Worm (Caenorhabditis elegans): ENCODE results near the gene F36F12.2.
"Not testable (repeated sequence)": the region's sequence is repeated elsewhere in the genome, so short reads cannot be mapped to it uniquely, and the experiment has no call there.

DNA sequence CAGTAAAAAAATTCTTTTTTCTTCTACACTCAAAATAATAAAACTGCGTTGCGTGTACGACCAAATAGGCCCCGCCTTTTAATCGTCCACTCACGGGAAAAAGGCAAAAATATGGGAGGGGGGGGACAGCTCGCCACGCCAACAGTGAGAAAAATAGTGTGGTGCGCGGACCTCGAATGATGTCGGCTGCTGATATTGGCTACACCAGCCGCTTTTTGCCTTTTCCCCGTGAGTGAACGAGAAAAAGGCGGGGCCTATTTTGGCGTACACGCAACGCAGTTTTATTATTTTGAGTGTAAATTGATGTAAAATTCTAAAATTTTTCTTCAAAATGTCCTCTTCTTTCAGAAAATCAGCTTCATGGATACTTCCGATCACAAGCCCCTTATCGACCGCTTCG, 4.8 kb downstream of the F36F12.2 start, which contains the start of gene ztf-28:
- TF ChIP-seq unc-62 (GFP tag; optimal IDR thresholded peaks at IDR 0.05 in 1 of 2); unc-62 (tag; optimal IDR thresholded peaks at IDR 0.05); nhr-10 (tag; optimal IDR thresholded peaks at IDR 0.05); zag-1 (tag; optimal IDR thresholded peaks at IDR 0.05): not testable (repeated sequence)
